Fruit fly (Drosophila melanogaster) whole organism, wandering third instar larva: ENCODE measurements around the gene CG10738.

Experiments
- Abd-B ChIP-seq: fragments of >200 bp; optimal IDR thresholded peaks from 2 replicates; lab custom pipeline; 2017; ENCODE audit warnings: missing biosample characterization, missing genetic modification characterization
- CG32264 ChIP-seq: fragments of 200-800 bp; sonication (Bioruptor generic); optimal IDR thresholded peaks from 2 replicates; lab custom pipeline; 2016; ENCODE audit warnings: missing biosample characterization, missing genetic modification characterization
- CG9705 ChIP-seq: fragments of 200-800 bp; sonication (Bioruptor generic); optimal IDR thresholded peaks from 2 replicates; lab custom pipeline; 2018; ENCODE audit warnings: missing biosample characterization, mild to moderate bottlenecking, missing genetic modification characterization
- CrebA ChIP-seq: fragments of 200-800 bp; sonication (Bioruptor generic); optimal IDR thresholded peaks from 2 replicates; lab custom pipeline; 2016; ENCODE audit warnings: missing biosample characterization, mild to moderate bottlenecking, missing genetic modification characterization, borderline replicate concordance
- Dfd ChIP-seq: fragments of >200 bp; optimal IDR thresholded peaks from 2 replicates; lab custom pipeline; 2017; ENCODE audit warnings: missing biosample characterization, missing genetic modification characterization
- Dif ChIP-seq: fragments of 200-275, 200-300 bp; sonication (Bioruptor generic); optimal IDR thresholded peaks from 2 replicates; lab custom pipeline; 2018; ENCODE audit warnings: missing biosample characterization, missing genetic modification characterization; ENCODE audit not compliant: partially characterized antibody
- GATAd ChIP-seq: sonication (Bioruptor generic); optimal IDR thresholded peaks from 2 replicates; lab custom pipeline; 2016; ENCODE audit warnings: missing biosample characterization, missing genetic modification characterization
- HLH106 ChIP-seq: fragments of 200-800 bp; optimal IDR thresholded peaks from 3 replicates; lab custom pipeline; 2019; ENCODE audit warnings: missing biosample characterization, mild to moderate bottlenecking, missing genetic modification characterization, moderate library complexity
- Hnf4 ChIP-seq: fragments of 200-800 bp; sonication (Bioruptor generic); optimal IDR thresholded peaks from 2 replicates; lab custom pipeline; 2016; ENCODE audit warnings: missing biosample characterization, mild to moderate bottlenecking, missing genetic modification characterization
- Hr78 ChIP-seq: fragments of >200 bp; optimal IDR thresholded peaks from 2 replicates; lab custom pipeline; 2017; ENCODE audit warnings: missing biosample characterization, missing genetic modification characterization
- Hr83 ChIP-seq: fragments of 200-300 bp; sonication (Bioruptor generic); optimal IDR thresholded peaks from 2 replicates; lab custom pipeline; 2016; ENCODE audit warnings: missing biosample characterization, mild to moderate bottlenecking, missing genetic modification characterization, moderate library complexity; ENCODE audit not compliant: poor library complexity, severe bottlenecking
- Jra ChIP-seq: sonication (Bioruptor generic); optimal IDR thresholded peaks from 2 replicates; lab custom pipeline; 2016; ENCODE audit warnings: missing biosample characterization, missing genetic modification characterization
- Mio ChIP-seq: sonication (Bioruptor generic); optimal IDR thresholded peaks from 2 replicates; lab custom pipeline; 2016; ENCODE audit warnings: missing biosample characterization, missing genetic modification characterization
- Myc ChIP-seq: fragments of >200 bp; optimal IDR thresholded peaks from 2 replicates; lab custom pipeline; 2017
- N ChIP-seq: fragments of >200 bp; optimal IDR thresholded peaks from 2 replicates; lab custom pipeline; 2018; ENCODE audit warnings: missing biosample characterization, missing external identifiers, missing genetic modification characterization
- OdsH ChIP-seq: fragments of 200-800 bp; sonication (Bioruptor generic); optimal IDR thresholded peaks from 2 replicates; lab custom pipeline; 2016; ENCODE audit warnings: missing biosample characterization, mild to moderate bottlenecking, missing genetic modification characterization
- Rel ChIP-seq, 2 experiments: fragments of 200-800 bp; sonication (Bioruptor generic) in 1 of 2; optimal IDR thresholded peaks; 2 replicates in 1 of 2; 3 replicates in 1 of 2; lab custom pipeline; 2016 to 2019; ENCODE audit warnings: mild to moderate bottlenecking in 2 of 2, missing biosample characterization in 2 of 2, missing genetic modification characterization in 2 of 2, moderate library complexity in 1 of 2
- Sp1 ChIP-seq: fragments of 200-800 bp; sonication (Bioruptor generic); optimal IDR thresholded peaks from 3 replicates; lab custom pipeline; 2019; ENCODE audit warnings: missing biosample characterization, mild to moderate bottlenecking, missing genetic modification characterization, moderate library complexity
- Vsx2 ChIP-seq: fragments of 200-300, 225-300 bp; sonication (Bioruptor generic); optimal IDR thresholded peaks from 2 replicates; lab custom pipeline; 2018; ENCODE audit warnings: missing biosample characterization, missing genetic modification characterization; ENCODE audit not compliant: partially characterized antibody
- br ChIP-seq: fragments of 200-800 bp; sonication (Bioruptor generic); optimal IDR thresholded peaks from 2 replicates; lab custom pipeline; 2016; ENCODE audit warnings: missing biosample characterization, missing genetic modification characterization
- brk ChIP-seq: fragments of 200-800 bp; sonication (Bioruptor generic); optimal IDR thresholded peaks from 2 replicates; lab custom pipeline; 2016; ENCODE audit warnings: missing biosample characterization, mild to moderate bottlenecking, missing genetic modification characterization
- dl ChIP-seq, 2 experiments: fragments of 175-275, 200-275 bp in 1 of 2; fragments of 200-275 bp in 1 of 2; sonication (Bioruptor generic); optimal IDR thresholded peaks; lab custom pipeline; 2018; ENCODE audit warnings: mild to moderate bottlenecking in 2 of 2, missing biosample characterization in 2 of 2, missing genetic modification characterization in 2 of 2, moderate library complexity in 2 of 2; ENCODE audit not compliant: partially characterized antibody in 2 of 2, insufficient read depth in 1 of 2
- dmrt93B ChIP-seq: fragments of 200-800 bp; sonication (Bioruptor generic); optimal IDR thresholded peaks from 2 replicates; lab custom pipeline; 2018; ENCODE audit warnings: missing biosample characterization, mild to moderate bottlenecking, missing genetic modification characterization
- dsf ChIP-seq: sonication (Bioruptor generic); optimal IDR thresholded peaks from 2 replicates; lab custom pipeline; 2016; ENCODE audit warnings: missing biosample characterization, missing genetic modification characterization, borderline replicate concordance
- ey ChIP-seq: fragments of 200-800 bp; sonication (Bioruptor generic); optimal IDR thresholded peaks from 2 replicates; lab custom pipeline; 2016; ENCODE audit warnings: missing biosample characterization, missing genetic modification characterization
- foxo ChIP-seq, 2 experiments: fragments of 200-800 bp; sonication (Bioruptor generic); optimal IDR thresholded peaks; 2 replicates in 1 of 2; 3 replicates in 1 of 2; lab custom pipeline; 2016 to 2017; ENCODE audit warnings: missing biosample characterization in 2 of 2, missing genetic modification characterization in 2 of 2
- fru ChIP-seq: fragments of 200-800 bp; sonication (Bioruptor generic); optimal IDR thresholded peaks from 3 replicates; lab custom pipeline; 2016; ENCODE audit warnings: missing biosample characterization, mild to moderate bottlenecking, missing genetic modification characterization
- h ChIP-seq: fragments of 200-800 bp; sonication (Bioruptor generic); optimal IDR thresholded peaks from 3 replicates; lab custom pipeline; 2016; ENCODE audit warnings: missing biosample characterization, mild to moderate bottlenecking, missing genetic modification characterization
- jim ChIP-seq: fragments of 175-275, 200-325 bp; sonication (Bioruptor generic); optimal IDR thresholded peaks from 2 replicates; lab custom pipeline; 2016; ENCODE audit warnings: missing biosample characterization, mild to moderate bottlenecking, missing genetic modification characterization
- lola ChIP-seq: fragments of >200 bp; optimal IDR thresholded peaks from 2 replicates; lab custom pipeline; 2017; ENCODE audit warnings: missing biosample characterization, missing genetic modification characterization
- pan ChIP-seq: fragments of >200 bp; optimal IDR thresholded peaks from 2 replicates; lab custom pipeline; 2017
- psq ChIP-seq: fragments of 200-800 bp; sonication (Bioruptor generic); optimal IDR thresholded peaks from 3 replicates; lab custom pipeline; 2017; ENCODE audit warnings: missing biosample characterization, mild to moderate bottlenecking, missing genetic modification characterization, moderate library complexity
- rgr ChIP-seq: fragments of 200-800 bp; sonication (Bioruptor generic); optimal IDR thresholded peaks from 3 replicates; lab custom pipeline; 2016; ENCODE audit warnings: missing biosample characterization, mild to moderate bottlenecking, missing genetic modification characterization
- sage ChIP-seq: fragments of 200-800 bp; sonication (Bioruptor generic); optimal IDR thresholded peaks from 2 replicates; lab custom pipeline; 2016; ENCODE audit warnings: missing biosample characterization, mild to moderate bottlenecking, missing genetic modification characterization
- sv ChIP-seq: fragments of 200-800 bp; sonication (Bioruptor generic); optimal IDR thresholded peaks from 3 replicates; lab custom pipeline; 2016; ENCODE audit warnings: missing biosample characterization, missing genetic modification characterization
- tai ChIP-seq: sonication (Bioruptor generic); optimal IDR thresholded peaks from 2 replicates; lab custom pipeline; 2016; ENCODE audit warnings: missing biosample characterization, missing genetic modification characterization
- usp ChIP-seq: fragments of >200 bp; optimal IDR thresholded peaks from 2 replicates; lab custom pipeline; 2017; ENCODE audit warnings: missing biosample characterization, missing genetic modification characterization
- woc ChIP-seq: sonication (Bioruptor generic); optimal IDR thresholded peaks from 2 replicates; lab custom pipeline; 2016; ENCODE audit warnings: missing biosample characterization, mild to moderate bottlenecking, missing genetic modification characterization

CG10738 gene

DNA sequence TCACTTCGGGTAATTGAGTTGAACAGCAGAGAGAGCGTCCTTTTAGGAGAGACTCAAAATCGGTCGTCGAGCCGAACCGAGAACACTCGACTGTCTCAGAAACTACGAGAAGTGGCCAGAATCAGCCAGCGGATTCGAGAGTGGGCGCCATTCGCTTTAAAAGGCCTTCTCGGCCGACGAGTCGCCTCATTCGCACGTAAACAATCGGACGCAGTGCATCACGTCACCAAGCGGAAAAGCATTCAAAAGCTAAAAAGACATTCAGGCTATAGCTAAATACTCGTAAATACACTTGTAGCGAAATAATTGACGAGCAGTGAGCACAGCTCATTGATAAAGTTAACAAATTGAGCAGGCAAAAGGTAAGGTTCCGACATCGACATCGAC lies 29.7 kb downstream of the CG10738 start:
- no peak for TF ChIP-seq Rel (GFP tag; optimal IDR thresholded peaks at IDR 0.05; lab: Kevin White, UChicago)
- TF ChIP-seq Rel (tag; optimal IDR thresholded peaks at IDR 0.05; lab: Kevin White, UChicago): peak; percentile 16
- no peak for TF ChIP-seq br (GFP tag; lab: Kevin White, UChicago)

DNA sequence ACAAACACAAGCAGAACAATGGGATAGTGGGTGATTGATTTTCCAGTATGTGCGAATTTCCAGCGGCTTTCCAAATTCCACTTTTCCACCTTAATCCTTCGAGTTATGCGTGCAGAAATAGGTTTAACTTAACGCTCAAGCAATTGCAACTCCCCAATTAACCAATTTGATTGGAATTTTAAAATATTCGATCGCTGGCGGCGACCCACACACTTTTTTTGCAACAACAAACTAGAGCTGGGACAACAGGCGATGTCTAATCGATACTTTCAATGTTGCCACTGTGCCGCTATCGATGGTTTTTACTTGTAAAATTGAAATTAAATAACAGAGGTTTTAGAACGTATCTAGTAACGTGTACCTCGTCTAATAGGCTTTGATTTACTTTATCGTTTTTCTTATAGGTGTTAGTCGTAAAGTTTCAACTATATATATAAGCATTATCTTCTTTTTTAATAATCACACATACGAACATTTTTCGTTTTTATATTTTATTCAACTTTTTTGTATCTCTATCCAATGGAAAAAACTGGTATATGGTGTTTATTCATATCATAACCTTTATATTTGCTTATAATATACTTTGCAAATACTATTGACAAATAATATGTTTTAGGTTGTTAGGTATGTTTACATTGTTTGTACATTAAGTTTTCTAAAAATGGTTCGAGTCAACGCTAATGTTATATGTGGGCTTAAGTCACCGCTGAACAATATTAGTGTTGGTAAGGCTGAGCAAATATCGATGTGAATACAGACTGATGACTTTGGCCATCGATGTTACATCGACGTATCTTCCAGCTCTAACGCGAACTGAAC lies 35.7 kb downstream of the CG10738 start, which contains the start of the genes Abp1 and Tgi:
Gene Abp1 (minus strand): TSS at position 240 of the 819 bp plus-strand sequence.
Gene Tgi (plus strand): TSS at position 757 of the 819 bp plus-strand sequence.
- TF ChIP-seq lola (GFP tag; lab: Kevin White, UChicago): no peak
- TF ChIP-seq ey (GFP tag; lab: Kevin White, UChicago): no peak
- no peak for TF ChIP-seq dmrt93B
- TF ChIP-seq Rel (GFP tag; optimal IDR thresholded peaks at IDR 0.05; lab: Kevin White, UChicago): no peak
- peak; percentile 5 for TF ChIP-seq Rel (tag; optimal IDR thresholded peaks at IDR 0.05; lab: Kevin White, UChicago)
- peak; percentile 11 for TF ChIP-seq dsf (GFP tag; lab: Kevin White, UChicago)
- peak; percentile 52 for TF ChIP-seq brk (GFP tag; lab: Kevin White, UChicago)
- no peak for TF ChIP-seq Vsx2
- peak; percentile 26 for TF ChIP-seq h (GFP tag; lab: Kevin White, UChicago)
- TF ChIP-seq jim (GFP tag; lab: Kevin White, UChicago): no peak
- no peak for TF ChIP-seq tai (GFP tag; lab: Kevin White, UChicago)
- peak; percentile 14 for TF ChIP-seq woc (GFP tag; lab: Kevin White, UChicago)
- TF ChIP-seq N: no peak
- no peak for TF ChIP-seq sv
- TF ChIP-seq Abd-B: no peak
- TF ChIP-seq usp (GFP tag; lab: Kevin White, UChicago): no peak
- TF ChIP-seq Mio (GFP tag; lab: Kevin White, UChicago): no peak
- TF ChIP-seq Jra (GFP tag; lab: Kevin White, UChicago): peak; percentile 55
- TF ChIP-seq Sp1 (GFP tag; lab: Kevin White, UChicago): no peak
- no peak for TF ChIP-seq GATAd
- TF ChIP-seq Hr78: no peak
- TF ChIP-seq Hr83 (GFP tag; lab: Kevin White, UChicago): peak; percentile 61
- peak; percentile 65 for TF ChIP-seq Hnf4 (GFP tag; lab: Kevin White, UChicago)
- no peak for TF ChIP-seq pan (lab: Kevin White, UChicago)
- TF ChIP-seq OdsH (GFP tag; lab: Kevin White, UChicago): no peak
- TF ChIP-seq Dfd (GFP tag; lab: Kevin White, UChicago): no peak
- TF ChIP-seq sage (GFP tag; lab: Kevin White, UChicago): no peak
- TF ChIP-seq HLH106 (tag; lab: Kevin White, UChicago): no peak
- no peak for TF ChIP-seq Myc (lab: Kevin White, UChicago)
- no peak for TF ChIP-seq CG32264 (GFP tag; lab: Kevin White, UChicago)
- no peak for TF ChIP-seq CG9705
- no peak for TF ChIP-seq dl (GFP tag; optimal IDR thresholded peaks at IDR 0.05; lab: Kevin White, UChicago; ENCODE audit: insufficient read depth in 1 of 2, partially characterized antibody in 2 of 2)
- peak; percentile 3 for TF ChIP-seq fru (GFP tag; lab: Kevin White, UChicago)
- TF ChIP-seq br (GFP tag; lab: Kevin White, UChicago): no peak
- TF ChIP-seq CrebA (GFP tag; lab: Kevin White, UChicago): no peak
- TF ChIP-seq rgr (GFP tag; lab: Kevin White, UChicago): peak; percentile 47
- TF ChIP-seq psq: no peak
- no peak for TF ChIP-seq Dif (GFP tag; lab: Kevin White, UChicago)
- peak in 1 of 2 experiments; percentile 26 for TF ChIP-seq foxo (GFP tag; optimal IDR thresholded peaks at IDR 0.05; lab: Kevin White, UChicago)
